Worm (Caenorhabditis elegans) whole organism, young adult: ENCODE measurements around the gene glb-10.

Source experiments
- C17E4.6 ChIP-seq: fragments of 200-800 bp; sonication (Bioruptor generic); IDR thresholded peaks from 2 replicates; pipeline ENCODE4 v1.3.6; 2022; ENCODE audit warnings: missing genetic modification reagents, missing genetic modification characterization, missing compliant biosample characterization
- F23B12.7 ChIP-seq: sonication (generic microtip); optimal IDR thresholded peaks from 2 replicates; lab custom pipeline; 2017; ENCODE audit warnings: missing genetic modification characterization, mild to moderate bottlenecking, missing compliant biosample characterization, antibody characterized with exemption, moderate library complexity; ENCODE audit not compliant: insufficient read depth
- F37B4.10 ChIP-seq: fragments of 200-800 bp; sonication (Bioruptor generic); IDR thresholded peaks from 2 replicates; pipeline ENCODE4 v1.3.6; 2022; ENCODE audit warnings: missing genetic modification characterization, missing compliant biosample characterization
- F39B2.1 ChIP-seq: fragments of 200-800 bp; sonication (Bioruptor generic); IDR thresholded peaks from 2 replicates; pipeline ENCODE4 v1.3.6; 2022; ENCODE audit warnings: missing genetic modification reagents, missing genetic modification characterization, missing compliant biosample characterization
- F52B5.7 ChIP-seq: sonication (generic microtip); optimal IDR thresholded peaks from 2 replicates; lab custom pipeline; 2016; ENCODE audit warnings: mild to moderate bottlenecking, missing genetic modification characterization, missing compliant biosample characterization
- Y53F4B.3 ChIP-seq: fragments of 200-800 bp; sonication (Bioruptor generic); IDR thresholded peaks from 2 replicates; pipeline ENCODE4 v1.3.6; 2022; ENCODE audit warnings: missing genetic modification reagents, missing genetic modification characterization, missing compliant biosample characterization
- ZK185.1 ChIP-seq: sonication (generic microtip); optimal IDR thresholded peaks from 2 replicates; lab custom pipeline; 2016; ENCODE audit warnings: mild to moderate bottlenecking, missing genetic modification characterization, missing compliant biosample characterization; ENCODE audit not compliant: poor library complexity, severe bottlenecking
- ama-1 ChIP-seq, 3 experiments: fragments of 150-350 bp in 1 of 3; sonication (generic microtip) in 2 of 3; optimal IDR thresholded peaks; 2 replicates each; lab custom pipeline; 2014 to 2018; ENCODE audit warnings: missing biosample characterization in 2 of 3, missing genetic modification characterization in 2 of 3, missing genetic modification reagents in 2 of 3
- attf-6 ChIP-seq: fragments of 200-800 bp; sonication (Bioruptor generic); IDR thresholded peaks from 2 replicates; pipeline ENCODE4 v1.3.6; 2022; ENCODE audit warnings: missing genetic modification reagents, missing genetic modification characterization, missing compliant biosample characterization
- cebp-2 ChIP-seq: fragments of 200-800 bp; sonication (Bioruptor generic); IDR thresholded peaks from 2 replicates; pipeline ENCODE4 v1.3.6; 2022; ENCODE audit warnings: missing genetic modification characterization, missing compliant biosample characterization
- ceh-27 ChIP-seq: fragments of 200-800 bp; sonication (Bioruptor generic); optimal IDR thresholded peaks from 2 replicates; lab custom pipeline; 2018; ENCODE audit warnings: mild to moderate bottlenecking, missing genetic modification characterization, moderate library complexity, missing compliant biosample characterization
- ceh-91 ChIP-seq: fragments of 200-800 bp; sonication (Bioruptor generic); IDR thresholded peaks from 2 replicates; pipeline ENCODE4 v1.3.6; 2022; ENCODE audit warnings: missing genetic modification reagents, missing genetic modification characterization, missing compliant biosample characterization
- chd-7 ChIP-seq: sonication (generic microtip); optimal IDR thresholded peaks from 2 replicates; lab custom pipeline; 2016; ENCODE audit warnings: mild to moderate bottlenecking, missing genetic modification characterization, moderate library complexity, missing compliant biosample characterization
- die-1 ChIP-seq: sonication (generic microtip); optimal IDR thresholded peaks from 2 replicates; lab custom pipeline; 2016; ENCODE audit warnings: missing genotype, mild to moderate bottlenecking, missing genetic modification characterization, missing compliant biosample characterization
- dox-1 ChIP-seq: fragments of 200-800 bp; sonication (Bioruptor generic); IDR thresholded peaks from 2 replicates; pipeline ENCODE4 v1.3.6; 2022; ENCODE audit warnings: missing genetic modification reagents, missing genetic modification characterization, missing compliant biosample characterization
- hlh-26 ChIP-seq: fragments of 200-800 bp; sonication (Bioruptor generic); conservative IDR thresholded peaks from 2 replicates; pipeline ENCODE4 v1.3.6; 2022; ENCODE audit warnings: missing genetic modification reagents, missing genetic modification characterization, missing compliant biosample characterization
- hmg-1.2 ChIP-seq: fragments of 200-800 bp; sonication (Bioruptor generic); IDR thresholded peaks from 2 replicates; pipeline ENCODE4 v1.3.6; 2022; ENCODE audit warnings: missing genetic modification reagents, missing genetic modification characterization, missing compliant biosample characterization
- hsf-1 ChIP-seq: fragments of 200-800 bp; sonication (Bioruptor generic); IDR thresholded peaks from 2 replicates; pipeline ENCODE4 v1.3.6; 2022; ENCODE audit warnings: missing genetic modification reagents, missing genetic modification characterization, missing compliant biosample characterization
- lag-1 ChIP-seq: fragments of 200-800 bp; sonication (Bioruptor generic); IDR thresholded peaks from 2 replicates; pipeline ENCODE4 v1.3.6; 2022; ENCODE audit warnings: missing genetic modification reagents, missing genetic modification characterization, missing compliant biosample characterization
- lin-35 ChIP-seq, 3 experiments: fragments of 150-350 bp in 2 of 3; sonication (generic microtip) in 1 of 3; optimal IDR thresholded peaks; 2 replicates each; lab custom pipeline; 2014 to 2018; ENCODE audit warnings: missing biosample characterization in 3 of 3, missing genetic modification characterization in 3 of 3, missing genetic modification reagents in 3 of 3
- lir-1 ChIP-seq: fragments of 200-800 bp; sonication (Bioruptor generic); conservative IDR thresholded peaks from 2 replicates; pipeline ENCODE4 v1.3.6; 2022; ENCODE audit warnings: missing genetic modification reagents, missing genetic modification characterization, missing compliant biosample characterization
- lsl-1 ChIP-seq: fragments of 200-800 bp; sonication (Bioruptor generic); optimal IDR thresholded peaks from 2 replicates; lab custom pipeline; 2018; ENCODE audit warnings: mild to moderate bottlenecking, missing genetic modification characterization, moderate library complexity, missing compliant biosample characterization
- madf-6 ChIP-seq: fragments of 200-800 bp; sonication (Bioruptor generic); IDR thresholded peaks from 2 replicates; pipeline ENCODE4 v1.3.6; 2022; ENCODE audit warnings: missing genetic modification reagents, missing genetic modification characterization, missing compliant biosample characterization
- mcd-1 ChIP-seq: fragments of 200-800 bp; sonication (Bioruptor generic); IDR thresholded peaks from 2 replicates; pipeline ENCODE4 v1.3.6; 2022; ENCODE audit warnings: missing genetic modification reagents, missing genetic modification characterization, missing compliant biosample characterization
- mes-4 ChIP-seq: sonication (generic microtip); optimal IDR thresholded peaks from 2 replicates; lab custom pipeline; 2016; ENCODE audit warnings: missing genotype, missing genetic modification characterization, missing compliant biosample characterization
- nfya-2 ChIP-seq: fragments of 200-800 bp; sonication (Bioruptor generic); IDR thresholded peaks from 2 replicates; pipeline ENCODE4 v1.3.6; 2022; ENCODE audit warnings: missing genetic modification reagents, missing genetic modification characterization, missing compliant biosample characterization
- nfyb-1 ChIP-seq: fragments of 200-800 bp; sonication (Bioruptor generic); IDR thresholded peaks from 2 replicates; pipeline ENCODE4 v1.3.6; 2022; ENCODE audit warnings: missing genetic modification reagents, missing genetic modification characterization, missing compliant biosample characterization
- nhr-120 ChIP-seq: fragments of 200-800 bp; sonication (Bioruptor generic); IDR thresholded peaks from 2 replicates; pipeline ENCODE4 v1.3.6; 2022; ENCODE audit warnings: missing genetic modification characterization, missing compliant biosample characterization
- pbrm-1 ChIP-seq: fragments of 200-800 bp; sonication (Bioruptor generic); IDR thresholded peaks from 2 replicates; pipeline ENCODE4 v1.3.6; 2022; ENCODE audit warnings: missing genetic modification reagents, missing genetic modification characterization, missing compliant biosample characterization
- rcor-1 ChIP-seq: fragments of 200-800 bp; sonication (Bioruptor generic); IDR thresholded peaks from 2 replicates; pipeline ENCODE4 v1.3.6; 2022; ENCODE audit warnings: missing genetic modification reagents, missing genetic modification characterization, missing compliant biosample characterization
- rec-8 ChIP-seq, 2 experiments: sonication (generic microtip); optimal IDR thresholded peaks; 2 replicates each; lab custom pipeline; 2016; ENCODE audit warnings: mild to moderate bottlenecking in 2 of 2, missing genetic modification characterization in 2 of 2, missing genetic modification reagents in 2 of 2, missing genotype in 2 of 2, missing biosample characterization in 1 of 2, missing compliant biosample characterization in 1 of 2, moderate library complexity in 1 of 2
- rpc-1 ChIP-seq, 2 experiments: fragments of 150-350 bp in 1 of 2; sonication (generic microtip) in 1 of 2; optimal IDR thresholded peaks; 2 replicates each; lab custom pipeline; 2014 to 2018; ENCODE audit warnings: missing biosample characterization in 1 of 2, missing genetic modification characterization in 1 of 2, missing genetic modification reagents in 1 of 2, missing genotype in 1 of 2
- sdz-38 ChIP-seq: sonication (generic microtip); optimal IDR thresholded peaks from 2 replicates; lab custom pipeline; 2016; ENCODE audit warnings: missing genotype, missing genetic modification characterization, missing compliant biosample characterization
- somi-1 ChIP-seq: fragments of 200-800 bp; sonication (Bioruptor generic); optimal IDR thresholded peaks from 2 replicates; lab custom pipeline; 2018; ENCODE audit warnings: mild to moderate bottlenecking, missing genetic modification characterization, missing compliant biosample characterization
- tbp1 ChIP-seq: fragments of 200-800 bp; sonication (Bioruptor generic); optimal IDR thresholded peaks from 2 replicates; lab custom pipeline; 2018; ENCODE audit warnings: mild to moderate bottlenecking, missing genetic modification characterization, missing compliant biosample characterization
- unc-130 ChIP-seq: sonication (generic microtip); optimal IDR thresholded peaks from 2 replicates; lab custom pipeline; 2016; ENCODE audit warnings: missing genetic modification reagents, missing genetic modification characterization, missing compliant biosample characterization
- zim-3 ChIP-seq: sonication (generic microtip); optimal IDR thresholded peaks from 2 replicates; lab custom pipeline; 2017; ENCODE audit warnings: mild to moderate bottlenecking, missing genetic modification characterization, moderate library complexity, missing compliant biosample characterization
- ztf-18 ChIP-seq: sonication (generic microtip); optimal IDR thresholded peaks from 2 replicates; lab custom pipeline; 2016; ENCODE audit warnings: missing genotype, mild to moderate bottlenecking, missing genetic modification characterization, missing compliant biosample characterization
- ztf-3 ChIP-seq: fragments of 200-800 bp; sonication (Bioruptor generic); optimal IDR thresholded peaks from 2 replicates; lab custom pipeline; 2018; ENCODE audit warnings: mild to moderate bottlenecking, missing genetic modification characterization, missing compliant biosample characterization

glb-10 gene

ce11 chrII:6355396-6356346, 46.6 kb upstream of the glb-10 start, which contains the start of gene C32D5.11 (continued):
- peak; percentile 70 for TF ChIP-seq F23B12.7 (tag; lab: Kevin White, UChicago)
- peak; percentile 31 for TF ChIP-seq ceh-27 (GFP tag; lab: Kevin White, UChicago)
- TF ChIP-seq F37B4.10, result no peak
- no peak for TF ChIP-seq ama-1 (optimal IDR thresholded peaks at IDR 0.05; lab: Kevin White, UChicago)
- TF ChIP-seq ama-1 (GFP tag; optimal IDR thresholded peaks at IDR 0.05; lab: Kevin White, UChicago), result no peak

- no peak for TF ChIP-seq rec-8 (tag; optimal IDR thresholded peaks at IDR 0.05; lab: Kevin White, UChicago)
- TF ChIP-seq zim-3 (tag; lab: Kevin White, UChicago), result no peak
- no peak for TF ChIP-seq C17E4.6
- TF ChIP-seq sdz-38 (tag; lab: Kevin White, UChicago), result no peak
- no peak for TF ChIP-seq hsf-1
- TF ChIP-seq ceh-91 (GFP tag; lab: Robert Waterston, UW), result no peak
- TF ChIP-seq F39B2.1 (GFP tag; lab: Robert Waterston, UW), result no peak
- TF ChIP-seq cebp-2 (GFP tag; lab: Robert Waterston, UW), result no peak
- TF ChIP-seq attf-6 (GFP tag; lab: Robert Waterston, UW), result no peak
- TF ChIP-seq somi-1 (GFP tag; lab: Kevin White, UChicago), result no peak
- TF ChIP-seq dox-1, result no peak
- TF ChIP-seq ztf-18 (tag; lab: Kevin White, UChicago), result no peak
Measured at ce11 chrII:6351887-6352286, 42.8 kb upstream of the glb-10 start, which contains the start of gene C32D5.10. Gene C32D5.10, minus strand, starts transcription at chrII:6351987.

- no peak for TF ChIP-seq Y53F4B.3 (GFP tag; lab: Robert Waterston, UW)
- no peak for TF ChIP-seq rpc-1 (optimal IDR thresholded peaks at IDR 0.05; lab: Kevin White, UChicago)
- no peak for TF ChIP-seq rpc-1 (tag; optimal IDR thresholded peaks at IDR 0.05; lab: Kevin White, UChicago)
- TF ChIP-seq lag-1 (GFP tag; lab: Robert Waterston, UW), result no peak
- TF ChIP-seq nfya-2 (GFP tag; lab: Robert Waterston, UW), result no peak
- TF ChIP-seq ceh-27 (GFP tag; lab: Kevin White, UChicago), result no peak
- no peak for TF ChIP-seq nhr-120 (GFP tag; lab: Robert Waterston, UW)
Measured at ce11 chrII:6349968-6350367, 40.9 kb upstream of the glb-10 start.

ce11 chrII:6348360-6348759, 39.3 kb upstream of the glb-10 start:
- no peak for TF ChIP-seq madf-6 (GFP tag; lab: Robert Waterston, UW)
- peak; percentile 42 for TF ChIP-seq F23B12.7 (tag; lab: Kevin White, UChicago)
- peak in 1 of 3 experiments; percentile 80 for TF ChIP-seq lin-35 (GFP tag; optimal IDR thresholded peaks at IDR 0.05; lab: Kevin White, UChicago)
- TF ChIP-seq pbrm-1 (GFP tag; lab: Robert Waterston, UW), result peak; percentile 72
- TF ChIP-seq hlh-26 (GFP tag; lab: Robert Waterston, UW), result no peak
- TF ChIP-seq rpc-1 (optimal IDR thresholded peaks at IDR 0.05; lab: Kevin White, UChicago), result no peak
- no peak for TF ChIP-seq rpc-1 (tag; optimal IDR thresholded peaks at IDR 0.05; lab: Kevin White, UChicago)
- TF ChIP-seq tbp1 (GFP tag; lab: Kevin White, UChicago), result peak; percentile 53
- no peak for TF ChIP-seq mes-4 (tag; lab: Kevin White, UChicago)
- peak; percentile 57; the same call in 1 of the 2 replicates for TF ChIP-seq nfyb-1 (GFP tag; lab: Robert Waterston, UW)
- TF ChIP-seq hmg-1.2, result peak; percentile 80
- peak; percentile 35 for TF ChIP-seq die-1 (tag; lab: Kevin White, UChicago)
- no peak for TF ChIP-seq unc-130
- peak; percentile 69; the same call in 1 of the 2 replicates for TF ChIP-seq lir-1 (GFP tag; lab: Robert Waterston, UW)
- TF ChIP-seq ztf-18 (tag; lab: Kevin White, UChicago), result peak; percentile 63
- TF ChIP-seq ceh-91 (GFP tag; lab: Robert Waterston, UW), result peak; percentile 13; the same call in 1 of the 2 replicates
- peak; percentile 83 for TF ChIP-seq ZK185.1 (tag; lab: Kevin White, UChicago)
- TF ChIP-seq F52B5.7 (tag; lab: Kevin White, UChicago), result no peak
- TF ChIP-seq mcd-1 (GFP tag; lab: Robert Waterston, UW), result peak; percentile 85
- peak; percentile 54; the same call in 1 of the 2 replicates for TF ChIP-seq dox-1
- TF ChIP-seq chd-7 (tag; lab: Kevin White, UChicago), result peak; percentile 64
- TF ChIP-seq ztf-3 (GFP tag; lab: Kevin White, UChicago), result no peak
- no peak for TF ChIP-seq lsl-1 (GFP tag; lab: Kevin White, UChicago)
- TF ChIP-seq rcor-1, result 0 out of 2 replicates have a peak, but pooled peaks have one; percentile 28
